Fruit fly (Drosophila melanogaster): ENCODE results near the gene CG13046.

dm6 chr3L:16309972-16310371 is 21.8 kb upstream of the CG13046 start:
- TF ChIP-seq Snoo (tag; optimal IDR thresholded peaks at IDR 0.05), result no peak
- peak; percentile 74 for TF ChIP-seq CG8301 (tag; optimal IDR thresholded peaks at IDR 0.05)
- TF ChIP-seq rn (GFP tag; IDR thresholded peaks at IDR 0.05), result peak; percentile 42; the same call in 1 of the 2 replicates
- TF ChIP-seq gl (tag; optimal IDR thresholded peaks at IDR 0.05), result no peak
- TF ChIP-seq CG12605 (GFP tag; IDR thresholded peaks at IDR 0.05), result no peak
- TF ChIP-seq CG10348 (GFP tag; IDR thresholded peaks at IDR 0.05), result peak; percentile 51
- no peak for TF ChIP-seq D1 (tag; optimal IDR thresholded peaks at IDR 0.05)
- peak; percentile 86 for TF ChIP-seq CG4496 (GFP tag; IDR thresholded peaks at IDR 0.05)
- peak; percentile 89 for TF ChIP-seq fd96Ca (GFP tag; IDR thresholded peaks at IDR 0.05)
- TF ChIP-seq EcR (GFP tag; optimal IDR thresholded peaks at IDR 0.05), result no peak
- no peak for TF ChIP-seq CG13204 (GFP tag; optimal IDR thresholded peaks at IDR 0.05)
- peak; percentile 84 for TF ChIP-seq Ets98B (GFP tag; IDR thresholded peaks at IDR 0.05)
